Fruit fly (Drosophila melanogaster) whole organism, pupa: ENCODE data around the gene mRpL11.

Source experiments
- CG10348 ChIP-seq: fragments of 200-800 bp; sonication (Bioruptor generic); IDR thresholded peaks from 2 replicates; pipeline ENCODE4 v1.3.6; 2022; ENCODE audit warnings: missing biosample characterization, missing genetic modification characterization
- Ets98B ChIP-seq: fragments of 200-800 bp; sonication (Bioruptor generic); IDR thresholded peaks from 2 replicates; pipeline ENCODE4 v1.3.6; 2022; ENCODE audit warnings: missing biosample characterization, missing genetic modification characterization
- Pif1B ChIP-seq: fragments of 200-800 bp; sonication (Bioruptor generic); optimal IDR thresholded peaks from 3 replicates; lab custom pipeline; 2016; ENCODE audit warnings: missing biosample characterization, missing genetic modification characterization

DNA sequence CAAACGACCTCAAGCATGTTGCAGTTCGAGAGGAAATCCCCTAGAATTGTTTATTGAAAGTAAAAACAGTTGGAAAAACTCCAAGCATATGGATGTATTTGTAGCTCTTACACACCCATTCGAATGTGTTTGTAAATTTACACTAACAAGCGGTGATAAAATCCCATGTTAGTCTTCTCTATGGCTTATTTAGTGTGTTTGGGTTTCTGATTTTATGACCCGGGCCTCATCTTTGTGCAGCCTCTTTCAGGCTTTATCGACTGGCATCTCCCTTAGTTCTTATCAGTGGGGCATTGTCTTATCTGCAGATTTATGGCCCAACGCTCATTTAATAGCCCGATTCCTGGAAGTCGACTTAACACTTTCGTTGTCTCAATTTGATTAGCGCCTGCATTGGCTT is 29.7 kb upstream of the mRpL11 start:
- TF ChIP-seq CG10348 (GFP tag; lab: Robert Waterston, UW) (no peak), Ets98B (GFP tag; lab: Robert Waterston, UW) (no peak), Pif1B (GFP tag; lab: Kevin White, UChicago) (no peak)
